Fruit fly (Drosophila melanogaster) whole organism, embryonic: ENCODE measurements around the gene E2f1.

Source experiments
- B-H1 ChIP-seq: fragments of 200-800 bp; sonication (Bioruptor generic); IDR thresholded peaks from 3 replicates; pipeline ENCODE4 v1.3.6; 2022; ENCODE audit warnings: missing biosample characterization, missing genetic modification characterization
- CG10321 ChIP-seq: fragments of 200-800 bp; sonication (Bioruptor generic); IDR thresholded peaks from 2 replicates; pipeline ENCODE4 v1.3.6; 2022; ENCODE audit warnings: missing biosample characterization, missing genetic modification characterization
- CG11504 ChIP-seq: fragments of 200-800 bp; sonication (Bioruptor generic); optimal IDR thresholded peaks from 3 replicates; lab custom pipeline; 2019; ENCODE audit warnings: missing biosample characterization, mild to moderate bottlenecking, missing genetic modification characterization, moderate library complexity
- CG11695 ChIP-seq: fragments of 200-800 bp; sonication (Bioruptor generic); IDR thresholded peaks from 3 replicates; pipeline ENCODE4 v1.3.6; 2022; ENCODE audit warnings: missing biosample characterization, missing genetic modification characterization
- CG12299 ChIP-seq: fragments of 200-800 bp; sonication (Bioruptor generic); optimal IDR thresholded peaks from 2 replicates; lab custom pipeline; 2018; ENCODE audit warnings: missing biosample characterization, mild to moderate bottlenecking, missing genetic modification characterization
- CG13894 ChIP-seq: fragments of 200-800 bp; sonication (Bioruptor generic); optimal IDR thresholded peaks from 3 replicates; lab custom pipeline; 2018; ENCODE audit warnings: missing biosample characterization, mild to moderate bottlenecking, missing genetic modification characterization, moderate library complexity
- CG15269 ChIP-seq: fragments of 200-800 bp; sonication (Bioruptor generic); optimal IDR thresholded peaks from 2 replicates; lab custom pipeline; 2018; ENCODE audit warnings: missing biosample characterization, mild to moderate bottlenecking, missing genetic modification characterization, moderate library complexity
- CG16813 ChIP-seq: fragments of 200-800 bp; sonication (Bioruptor generic); IDR thresholded peaks from 3 replicates; pipeline ENCODE4 v1.3.6; 2022; ENCODE audit warnings: missing biosample characterization, missing genetic modification characterization; ENCODE audit not compliant: partially characterized antibody
- CG16815 ChIP-seq: fragments of 200-800 bp; sonication (Bioruptor generic); optimal IDR thresholded peaks from 3 replicates; lab custom pipeline; 2017; ENCODE audit warnings: missing biosample characterization, mild to moderate bottlenecking, missing genetic modification characterization
- CG18619 ChIP-seq: fragments of 200-800 bp; sonication (Bioruptor generic); optimal IDR thresholded peaks from 3 replicates; lab custom pipeline; 2017; ENCODE audit warnings: missing biosample characterization, mild to moderate bottlenecking, missing genetic modification characterization
- CG31365 ChIP-seq: fragments of 200-800 bp; sonication (Bioruptor generic); optimal IDR thresholded peaks from 2 replicates; lab custom pipeline; 2018; ENCODE audit warnings: missing biosample characterization, mild to moderate bottlenecking, missing genetic modification characterization
- CG6654 ChIP-seq: fragments of 200-800 bp; sonication (Bioruptor generic); optimal IDR thresholded peaks from 2 replicates; lab custom pipeline; 2017; ENCODE audit warnings: missing biosample characterization, mild to moderate bottlenecking, missing genetic modification characterization
- CG6683 ChIP-seq: fragments of 200-800 bp; sonication (Bioruptor generic); optimal IDR thresholded peaks from 2 replicates; lab custom pipeline; 2017; ENCODE audit warnings: missing biosample characterization, mild to moderate bottlenecking, missing genetic modification characterization, missing genetic modification reagents
- CG7786 ChIP-seq: fragments of 200-800 bp; sonication (Bioruptor generic); optimal IDR thresholded peaks from 2 replicates; lab custom pipeline; 2016; ENCODE audit warnings: missing biosample characterization, missing genetic modification characterization
- CG8388 ChIP-seq: fragments of 200-800 bp; sonication (Bioruptor generic); optimal IDR thresholded peaks from 2 replicates; lab custom pipeline; 2019; ENCODE audit warnings: missing biosample characterization, mild to moderate bottlenecking, missing genetic modification characterization, moderate library complexity
- CG9215 ChIP-seq: fragments of 200-800 bp; sonication (Bioruptor generic); IDR thresholded peaks from 2 replicates; pipeline ENCODE4 v1.3.6; 2022; ENCODE audit warnings: missing biosample characterization, missing genetic modification characterization
- CG9727 ChIP-seq: fragments of 200-800 bp; sonication (Bioruptor generic); optimal IDR thresholded peaks from 3 replicates; lab custom pipeline; 2017; ENCODE audit warnings: missing biosample characterization, mild to moderate bottlenecking, missing genetic modification characterization
- Dbx ChIP-seq: fragments of 200-800 bp; sonication (Bioruptor generic); IDR thresholded peaks from 3 replicates; pipeline ENCODE4 v1.3.6; 2022; ENCODE audit warnings: missing biosample characterization, missing genetic modification characterization
- Dek ChIP-seq: fragments of 200-800 bp; sonication (Bioruptor generic); optimal IDR thresholded peaks from 3 replicates; lab custom pipeline; 2019; ENCODE audit warnings: missing biosample characterization, mild to moderate bottlenecking, missing genetic modification characterization, moderate library complexity
- Dll ChIP-seq: fragments of 200-800 bp; sonication (Bioruptor generic); IDR thresholded peaks from 4 replicates; pipeline ENCODE4 v1.3.6; 2022; ENCODE audit warnings: missing biosample characterization, missing genetic modification characterization; ENCODE audit not compliant: partially characterized antibody
- Ets65A ChIP-seq: fragments of 200-800 bp; sonication (Bioruptor generic); peaks from one replicate; lab custom pipeline; 2016; ENCODE audit warnings: missing biosample characterization, missing genetic modification characterization
- GATAe ChIP-seq: fragments of 200-800 bp; sonication (Bioruptor generic); conservative IDR thresholded peaks from 2 replicates; pipeline ENCODE4 v1.3.6; 2022; ENCODE audit warnings: missing biosample characterization, missing genetic modification characterization
- Hmr ChIP-seq: fragments of 200-800 bp; sonication (Bioruptor generic); optimal IDR thresholded peaks from 3 replicates; lab custom pipeline; 2017; ENCODE audit warnings: mild to moderate bottlenecking, missing biosample characterization, missing genetic modification reagents, missing genetic modification characterization
- Lpt ChIP-seq: fragments of >200 bp; optimal IDR thresholded peaks from 2 replicates; lab custom pipeline; 2018; ENCODE audit warnings: missing biosample characterization, missing genetic modification characterization
- MTF-1 ChIP-seq: fragments of 200-800 bp; sonication (Bioruptor generic); optimal IDR thresholded peaks from 2 replicates; lab custom pipeline; 2018; ENCODE audit warnings: missing biosample characterization, mild to moderate bottlenecking, missing genetic modification characterization, borderline replicate concordance
- Opbp ChIP-seq: fragments of 200-800 bp; sonication (Bioruptor generic); IDR thresholded peaks from 3 replicates; pipeline ENCODE4 v1.3.6; 2022; ENCODE audit warnings: missing biosample characterization, missing genetic modification characterization; ENCODE audit not compliant: partially characterized antibody
- aop ChIP-seq: fragments of 200-800 bp; sonication (Bioruptor generic); IDR thresholded peaks from 2 replicates; pipeline ENCODE4 v1.3.6; 2022; ENCODE audit warnings: missing biosample characterization, missing genetic modification characterization
- bbx ChIP-seq: fragments of 200-800 bp; sonication (Bioruptor generic); IDR thresholded peaks from 2 replicates; pipeline ENCODE4 v1.3.6; 2022; ENCODE audit warnings: missing biosample characterization, missing genetic modification characterization; ENCODE audit not compliant: partially characterized antibody
- bigmax ChIP-seq: fragments of 200-800 bp; sonication (Bioruptor generic); optimal IDR thresholded peaks from 2 replicates; lab custom pipeline; 2018; ENCODE audit warnings: missing biosample characterization, mild to moderate bottlenecking, missing genetic modification characterization
- bowl ChIP-seq: fragments of 200-800 bp; sonication (Bioruptor generic); IDR thresholded peaks from 2 replicates; pipeline ENCODE4 v1.3.6; 2022; ENCODE audit warnings: missing biosample characterization, missing genetic modification characterization
- cato ChIP-seq: fragments of 200-800 bp; sonication (Bioruptor generic); optimal IDR thresholded peaks from 2 replicates; lab custom pipeline; 2016; ENCODE audit warnings: missing biosample characterization, missing genetic modification characterization, borderline replicate concordance
- da ChIP-seq: fragments of 200-800 bp; sonication (Bioruptor generic); optimal IDR thresholded peaks from 2 replicates; lab custom pipeline; 2016; ENCODE audit warnings: missing biosample characterization, missing genetic modification characterization
- dmrt11E ChIP-seq: fragments of 200-800 bp; sonication (Bioruptor generic); optimal IDR thresholded peaks from 3 replicates; lab custom pipeline; 2018; ENCODE audit warnings: missing biosample characterization, mild to moderate bottlenecking, missing genetic modification characterization, moderate library complexity
- dysf ChIP-seq: fragments of 200-800 bp; sonication (Bioruptor generic); IDR thresholded peaks from 3 replicates; pipeline ENCODE4 v1.3.6; 2022; ENCODE audit warnings: missing biosample characterization, missing genetic modification characterization
- emc ChIP-seq: fragments of 200-800 bp; sonication (Bioruptor generic); optimal IDR thresholded peaks from 2 replicates; lab custom pipeline; 2016; ENCODE audit warnings: missing biosample characterization, missing genetic modification characterization
- en ChIP-seq: fragments of 200-800 bp; sonication (Bioruptor generic); optimal IDR thresholded peaks from 2 replicates; lab custom pipeline; 2016; ENCODE audit warnings: missing biosample characterization, missing genetic modification characterization
- ewg ChIP-seq: fragments of 200-800 bp; sonication (Bioruptor generic); optimal IDR thresholded peaks from 3 replicates; lab custom pipeline; 2017; ENCODE audit warnings: mild to moderate bottlenecking, missing biosample characterization, missing genetic modification reagents, missing genetic modification characterization
- fd64A ChIP-seq: fragments of 200-800 bp; sonication (Bioruptor generic); optimal IDR thresholded peaks from 3 replicates; lab custom pipeline; 2018; ENCODE audit warnings: missing biosample characterization, mild to moderate bottlenecking, missing genetic modification characterization
- gem ChIP-seq: fragments of 200-800 bp; sonication (Bioruptor generic); optimal IDR thresholded peaks from 2 replicates; lab custom pipeline; 2019; ENCODE audit warnings: missing biosample characterization, mild to moderate bottlenecking, missing genetic modification characterization, moderate library complexity
- gro ChIP-seq: fragments of 200-800 bp; sonication (Bioruptor generic); optimal IDR thresholded peaks from 2 replicates; lab custom pipeline; 2016; ENCODE audit warnings: missing biosample characterization, missing genetic modification characterization
- h ChIP-seq: fragments of >200 bp; optimal IDR thresholded peaks from 2 replicates; lab custom pipeline; 2017
- jumu ChIP-seq: fragments of 200-800 bp; sonication (Bioruptor generic); optimal IDR thresholded peaks from 3 replicates; lab custom pipeline; 2016; ENCODE audit warnings: missing biosample characterization, missing genetic modification characterization
- kay ChIP-seq: fragments of 200-800 bp; sonication (Bioruptor generic); optimal IDR thresholded peaks from 2 replicates; lab custom pipeline; 2016; ENCODE audit warnings: missing biosample characterization, missing genetic modification characterization
- ken ChIP-seq: fragments of 200-800 bp; sonication (Bioruptor generic); IDR thresholded peaks from 3 replicates; pipeline ENCODE4 v1.3.6; 2022; ENCODE audit warnings: missing biosample characterization, missing genetic modification characterization
- lmd ChIP-seq: fragments of 200-800 bp; sonication (Bioruptor generic); IDR thresholded peaks from 2 replicates; pipeline ENCODE4 v1.3.6; 2022; ENCODE audit warnings: missing biosample characterization, missing genetic modification characterization
- nerfin-2 ChIP-seq: fragments of 200-800 bp; sonication (Bioruptor generic); IDR thresholded peaks from 2 replicates; pipeline ENCODE4 v1.3.6; 2022; ENCODE audit warnings: missing biosample characterization, missing genetic modification characterization; ENCODE audit not compliant: partially characterized antibody
- repo ChIP-seq: fragments of 200-800 bp; sonication (Bioruptor generic); optimal IDR thresholded peaks from 2 replicates; lab custom pipeline; 2016; ENCODE audit warnings: missing biosample characterization, missing genetic modification characterization
- shn ChIP-seq: fragments of 200-800 bp; sonication (Bioruptor generic); optimal IDR thresholded peaks from 3 replicates; lab custom pipeline; 2016; ENCODE audit warnings: missing biosample characterization, missing genetic modification characterization
- tin ChIP-seq: fragments of 200-800 bp; sonication (Bioruptor generic); optimal IDR thresholded peaks from 3 replicates; lab custom pipeline; 2016; ENCODE audit warnings: missing biosample characterization, missing genetic modification characterization
- unc-4 ChIP-seq: fragments of 200-800 bp; sonication (Bioruptor generic); IDR thresholded peaks from 2 replicates; pipeline ENCODE4 v1.3.6; 2022; ENCODE audit warnings: missing biosample characterization, missing genetic modification characterization; ENCODE audit not compliant: partially characterized antibody

Gene E2f1

dm6 chr3R:21589500-21590202 is 71.0 kb downstream of the E2f1 start (continued):
- TF ChIP-seq repo (GFP tag; lab: Kevin White, UChicago) (no peak), CG10321 (GFP tag; lab: Robert Waterston, UW) (no peak), MTF-1 (no peak), Ets65A (GFP tag; lab: Kevin White, UChicago) (no peak), Opbp (GFP tag; lab: Robert Waterston, UW) (0 out of 3 replicates have a peak, but pooled peaks have one; percentile 51), Dbx (GFP tag; lab: Robert Waterston, UW) (no peak), shn (GFP tag; lab: Kevin White, UChicago) (peak; percentile 3), aop (GFP tag; lab: Robert Waterston, UW) (no peak), CG31365 (tag; lab: Kevin White, UChicago) (peak; percentile 96), dmrt11E (tag; lab: Kevin White, UChicago) (peak; percentile 9), gem (tag; lab: Kevin White, UChicago) (peak; percentile 64), gro (GFP tag; lab: Kevin White, UChicago) (no peak), nerfin-2 (GFP tag; lab: Robert Waterston, UW) (no peak), CG15269 (peak; percentile 27), Dek (tag; lab: Kevin White, UChicago) (peak; percentile 29), h (lab: Kevin White, UChicago) (no peak), Dll (GFP tag; lab: Robert Waterston, UW) (0 out of 4 replicates have a peak, but pooled peaks have one; percentile 24), bbx (GFP tag; lab: Robert Waterston, UW) (no peak), jumu (no peak), cato (GFP tag; lab: Kevin White, UChicago) (no peak), CG8388 (GFP tag; lab: Kevin White, UChicago) (no peak), emc (GFP tag; lab: Kevin White, UChicago) (no peak), CG6654 (GFP tag; lab: Kevin White, UChicago) (no peak), CG18619 (peak; percentile 1), lmd (no peak), B-H1 (GFP tag; lab: Robert Waterston, UW) (no peak), Hmr (GFP tag; lab: Kevin White, UChicago) (no peak), CG7786 (GFP tag; lab: Kevin White, UChicago) (no peak), tin (peak; percentile 36), CG6683 (GFP tag; lab: Kevin White, UChicago) (no peak), CG9727 (GFP tag; lab: Kevin White, UChicago) (peak; percentile 18), fd64A (no peak), CG9215 (no peak), CG11504 (tag; lab: Kevin White, UChicago) (peak; percentile 91), ken (GFP tag; lab: Robert Waterston, UW) (0 out of 3 replicates have a peak, but pooled peaks have one; percentile 20), dysf (GFP tag; lab: Robert Waterston, UW) (no peak), CG11695 (GFP tag; lab: Robert Waterston, UW) (no peak; the same call in 2 of the 3 replicates), en (GFP tag; lab: Kevin White, UChicago) (no peak), ewg (no peak), GATAe (GFP tag; lab: Robert Waterston, UW) (no peak), bowl (no peak), bigmax (GFP tag; lab: Kevin White, UChicago) (no peak), CG16815 (no peak), CG16813 (GFP tag; lab: Robert Waterston, UW) (no peak), CG13894 (tag; lab: Kevin White, UChicago) (no peak), unc-4 (GFP tag; lab: Robert Waterston, UW) (no peak), Lpt (GFP tag; lab: Kevin White, UChicago) (no peak), da (GFP tag; lab: Kevin White, UChicago) (no peak), CG12299 (tag; lab: Kevin White, UChicago) (no peak), kay (GFP tag; lab: Kevin White, UChicago) (peak; percentile 7)
